Fruit fly (Drosophila melanogaster): ENCODE measurements around the gene Jon25Biii.

Gene Jon25Biii

dm6 chr2L:4945300-4945699 is 5.3 kb downstream of the Jon25Biii start, which contains the start of the genes mRpL24 and betaggt-I:
Gene mRpL24, minus strand, starts transcription at chr2L:4945361.
Gene betaggt-I, plus strand, starts transcription at chr2L:4945579.
- TF ChIP-seq h (optimal IDR thresholded peaks at IDR 0.05) (no peak), psq (optimal IDR thresholded peaks at IDR 0.05) (no peak), insv (optimal IDR thresholded peaks at IDR 0.05) (no peak), ttk (optimal IDR thresholded peaks at IDR 0.05) (no peak), Sin3A (optimal IDR thresholded peaks at IDR 0.05) (no peak), Myc (optimal IDR thresholded peaks at IDR 0.05) (no peak)

- TF ChIP-seq ttk (optimal IDR thresholded peaks at IDR 0.05) (no peak), Myc (optimal IDR thresholded peaks at IDR 0.05) (no peak), Sin3A (optimal IDR thresholded peaks at IDR 0.05) (no peak), h (optimal IDR thresholded peaks at IDR 0.05) (no peak), insv (optimal IDR thresholded peaks at IDR 0.05) (no peak), psq (optimal IDR thresholded peaks at IDR 0.05) (no peak)
Observed at dm6 chr2L:4942257-4942792, 8.2 kb downstream of the Jon25Biii start, which contains the start of gene synr. Gene synr, plus strand, starts transcription at chr2L:4942742.

- TF ChIP-seq insv (optimal IDR thresholded peaks at IDR 0.05) (no peak), Myc (optimal IDR thresholded peaks at IDR 0.05) (no peak), psq (optimal IDR thresholded peaks at IDR 0.05) (no peak), Sin3A (optimal IDR thresholded peaks at IDR 0.05) (no peak), h (optimal IDR thresholded peaks at IDR 0.05) (no peak), ttk (optimal IDR thresholded peaks at IDR 0.05) (no peak)
Observed at dm6 chr2L:4937060-4937459, 13.5 kb downstream of the Jon25Biii start, which contains the start of gene Sgs1. Gene Sgs1, plus strand, starts transcription at chr2L:4937409.

dm6 chr2L:4936325-4936869 is 14.2 kb downstream of the Jon25Biii start, which contains the start of gene hoe2:
Gene hoe2, minus strand, starts transcription at chr2L:4936450.
- TF ChIP-seq ttk (optimal IDR thresholded peaks at IDR 0.05) (no peak), Sin3A (optimal IDR thresholded peaks at IDR 0.05) (no peak), h (optimal IDR thresholded peaks at IDR 0.05) (no peak), Myc (optimal IDR thresholded peaks at IDR 0.05) (no peak)

dm6 chr2L:4932284-4932683 is 18.3 kb downstream of the Jon25Biii start, which contains the start of gene hoe1:
Gene hoe1, minus strand, starts transcription at chr2L:4932384.
- TF ChIP-seq ttk (optimal IDR thresholded peaks at IDR 0.05) (no peak), h (optimal IDR thresholded peaks at IDR 0.05) (no peak), Myc (optimal IDR thresholded peaks at IDR 0.05) (no peak), insv (optimal IDR thresholded peaks at IDR 0.05) (no peak), psq (optimal IDR thresholded peaks at IDR 0.05) (no peak), Sin3A (optimal IDR thresholded peaks at IDR 0.05) (no peak)

- no peak for TF ChIP-seq h (optimal IDR thresholded peaks at IDR 0.05)
- no peak for TF ChIP-seq Myc (optimal IDR thresholded peaks at IDR 0.05)
- no peak for TF ChIP-seq Sin3A (optimal IDR thresholded peaks at IDR 0.05)
- no peak for TF ChIP-seq ttk (optimal IDR thresholded peaks at IDR 0.05)
- no peak for TF ChIP-seq insv (optimal IDR thresholded peaks at IDR 0.05)
- TF ChIP-seq psq (optimal IDR thresholded peaks at IDR 0.05): no peak
Observed at dm6 chr2L:4930541-4930940, 20.0 kb downstream of the Jon25Biii start.

- TF ChIP-seq Sin3A (optimal IDR thresholded peaks at IDR 0.05) (no peak), h (optimal IDR thresholded peaks at IDR 0.05) (no peak), insv (optimal IDR thresholded peaks at IDR 0.05) (no peak), Myc (optimal IDR thresholded peaks at IDR 0.05) (no peak), psq (optimal IDR thresholded peaks at IDR 0.05) (no peak), ttk (optimal IDR thresholded peaks at IDR 0.05) (no peak)
Observed at dm6 chr2L:4928340-4928739, 22.2 kb downstream of the Jon25Biii start.

dm6 chr2L:4916738-4917137 is 33.8 kb downstream of the Jon25Biii start:
- TF ChIP-seq ttk (optimal IDR thresholded peaks at IDR 0.05) (no peak), psq (optimal IDR thresholded peaks at IDR 0.05) (no peak), Myc (optimal IDR thresholded peaks at IDR 0.05) (no peak), Sin3A (optimal IDR thresholded peaks at IDR 0.05) (no peak), insv (optimal IDR thresholded peaks at IDR 0.05) (no peak), h (optimal IDR thresholded peaks at IDR 0.05) (no peak)

- TF ChIP-seq insv (optimal IDR thresholded peaks at IDR 0.05): no peak
- TF ChIP-seq Myc (optimal IDR thresholded peaks at IDR 0.05): no peak
- TF ChIP-seq psq (optimal IDR thresholded peaks at IDR 0.05): no peak
Observed at dm6 chr2L:4915715-4916153, 34.8 kb downstream of the Jon25Biii start.

- TF ChIP-seq h (optimal IDR thresholded peaks at IDR 0.05): no peak
Observed at dm6 chr2L:4907986-4908385, 42.6 kb downstream of the Jon25Biii start.

- TF ChIP-seq Sin3A (optimal IDR thresholded peaks at IDR 0.05) (no peak), Myc (optimal IDR thresholded peaks at IDR 0.05) (no peak), ttk (optimal IDR thresholded peaks at IDR 0.05) (no peak), h (optimal IDR thresholded peaks at IDR 0.05) (no peak), psq (optimal IDR thresholded peaks at IDR 0.05) (no peak), insv (optimal IDR thresholded peaks at IDR 0.05) (no peak)
Observed at dm6 chr2L:4906546-4907250, 43.9 kb downstream of the Jon25Biii start, which contains the start of gene snsl. Gene snsl, minus strand, starts transcription at chr2L:4906762.
